Worm (Caenorhabditis elegans): ENCODE measurements around the gene F59A1.6.

DNA sequence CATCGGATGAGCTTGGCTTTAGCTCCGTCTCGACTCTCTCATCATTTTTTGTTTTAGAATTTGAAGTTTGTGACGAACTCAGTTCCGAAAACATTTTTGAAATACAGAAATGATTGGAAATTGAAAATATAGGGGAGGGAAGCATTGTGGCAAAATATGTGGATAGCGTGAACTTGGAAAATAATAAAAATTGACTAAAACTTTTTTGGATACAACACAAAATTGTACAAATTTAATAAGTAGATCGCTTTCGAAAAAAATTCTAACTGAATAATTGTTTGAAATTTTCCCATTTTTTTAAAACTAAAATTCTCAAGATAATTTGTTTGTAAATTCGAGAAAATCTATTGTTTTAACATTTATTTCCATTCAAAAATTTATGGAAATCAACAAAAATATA is 1.2 kb upstream of the F59A1.6 start, which contains the start of gene F59A1.15:
- TF ChIP-seq snpc-4 (tag; optimal IDR thresholded peaks at IDR 0.05) (no peak), nhr-12 (tag; optimal IDR thresholded peaks at IDR 0.05) (no peak), alr-1 (tag; optimal IDR thresholded peaks at IDR 0.05) (no peak), peb-1 (tag; optimal IDR thresholded peaks at IDR 0.05) (no peak), elt-1 (tag; optimal IDR thresholded peaks at IDR 0.05) (no peak), dmd-4 (tag; optimal IDR thresholded peaks at IDR 0.05) (no peak), ztf-11 (tag; optimal IDR thresholded peaks at IDR 0.05) (no peak), nhr-237 (tag; optimal IDR thresholded peaks at IDR 0.05) (no peak), ama-1 (optimal IDR thresholded peaks at IDR 0.05) (no peak), nhr-10 (tag; optimal IDR thresholded peaks at IDR 0.05) (no peak), ceh-82 (tag; optimal IDR thresholded peaks at IDR 0.05) (no peak), unc-62 (GFP tag; optimal IDR thresholded peaks at IDR 0.05) (no peak), unc-55 (GFP tag; optimal IDR thresholded peaks at IDR 0.05) (no peak)
